Worm (Caenorhabditis elegans): ENCODE results near the gene dpy-17.

- TF ChIP-seq him-1 (tag; optimal IDR thresholded peaks at IDR 0.05) (no peak), W03F9.2 (tag; optimal IDR thresholded peaks at IDR 0.05) (no peak)
These were observed 17.6 kb upstream of the dpy-17 start for ce11 chrIII:5089489-5089888.
